Fruit fly (Drosophila melanogaster): ENCODE results near the gene sti.

The sti gene

DNA sequence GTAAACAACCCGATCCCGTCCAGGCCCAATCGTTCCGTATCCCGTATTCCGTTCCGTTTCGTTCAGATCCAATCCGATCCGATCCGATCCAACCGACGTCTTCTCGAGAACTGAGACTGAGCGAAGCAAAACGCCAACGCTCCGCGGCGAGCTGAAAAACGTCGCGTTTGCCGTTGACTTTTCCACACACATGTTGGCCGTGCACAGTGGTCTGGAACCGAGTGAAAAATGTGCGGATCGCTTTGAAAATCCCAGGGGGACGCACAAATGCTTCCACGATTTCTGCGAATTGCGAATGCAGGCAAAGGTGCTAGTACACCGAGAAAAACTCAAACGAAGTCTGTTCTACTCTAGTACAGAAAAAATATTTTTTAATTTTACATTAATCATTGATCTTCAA is 29.7 kb downstream of the sti start, which contains the start of gene CG10663:
CG10663 (minus strand) TSS at position 88 of the 400 bp plus-strand sequence.
- TF ChIP-seq Hr96 (GFP tag; optimal IDR thresholded peaks at IDR 0.05), result no peak

dm6 chr3L:12484464-12484863 is 30.2 kb downstream of the sti start:
- TF ChIP-seq CG11617 (GFP tag; optimal IDR thresholded peaks at IDR 0.05), result no peak
- TF ChIP-seq tj (GFP tag; optimal IDR thresholded peaks at IDR 0.05), result no peak
- TF ChIP-seq ovo (GFP tag; optimal IDR thresholded peaks at IDR 0.05), result no peak
- no peak for TF ChIP-seq CG33017 (tag; optimal IDR thresholded peaks at IDR 0.05)
- no peak for TF ChIP-seq toe (GFP tag; optimal IDR thresholded peaks at IDR 0.05)
- TF ChIP-seq kay (GFP tag; ENCODE audit: borderline replicate concordance), result no peak
- no peak for TF ChIP-seq CG7045 (GFP tag; optimal IDR thresholded peaks at IDR 0.05)
- no peak for TF ChIP-seq CG14711 (tag; optimal IDR thresholded peaks at IDR 0.05)
- TF ChIP-seq cnc (optimal IDR thresholded peaks at IDR 0.05), result no peak
- no peak for TF ChIP-seq CG7101 (tag; optimal IDR thresholded peaks at IDR 0.05)
- TF ChIP-seq Hr96 (GFP tag; optimal IDR thresholded peaks at IDR 0.05), result no peak
- TF ChIP-seq CG5204 (GFP tag; optimal IDR thresholded peaks at IDR 0.05), result no peak
- TF ChIP-seq pad (GFP tag; optimal IDR thresholded peaks at IDR 0.05), result no peak

- TF ChIP-seq cic (GFP tag; optimal IDR thresholded peaks at IDR 0.05) (no peak), bab1 (GFP tag; optimal IDR thresholded peaks at IDR 0.05) (peak; percentile 19), kay (GFP tag; ENCODE audit: borderline replicate concordance) (peak; percentile 21)
These were observed 31.7 kb downstream of the sti start for dm6 chr3L:12482917-12483316.

dm6 chr3L:12482246-12482645 is 32.4 kb downstream of the sti start, which contains the start of gene CG33725:
TSS of gene CG33725 (plus strand) at chr3L:12482609.
- TF ChIP-seq CG7101 (tag; optimal IDR thresholded peaks at IDR 0.05), result no peak
- no peak for TF ChIP-seq CG33017 (tag; optimal IDR thresholded peaks at IDR 0.05)
- no peak for TF ChIP-seq CG5204 (GFP tag; optimal IDR thresholded peaks at IDR 0.05)
- TF ChIP-seq CG12768 (GFP tag; optimal IDR thresholded peaks at IDR 0.05), result no peak
- no peak for TF ChIP-seq CG11617 (GFP tag; optimal IDR thresholded peaks at IDR 0.05)
- TF ChIP-seq CG1620 (GFP tag; optimal IDR thresholded peaks at IDR 0.05), result no peak
- no peak for TF ChIP-seq cnc (optimal IDR thresholded peaks at IDR 0.05)
- TF ChIP-seq tj (GFP tag; optimal IDR thresholded peaks at IDR 0.05), result no peak
- no peak for TF ChIP-seq CG14711 (tag; optimal IDR thresholded peaks at IDR 0.05)
- no peak for TF ChIP-seq kay (GFP tag; ENCODE audit: borderline replicate concordance)
- no peak for TF ChIP-seq Mnt (GFP tag; optimal IDR thresholded peaks at IDR 0.05)
- TF ChIP-seq Hr96 (GFP tag; optimal IDR thresholded peaks at IDR 0.05), result no peak
- TF ChIP-seq ovo (GFP tag; optimal IDR thresholded peaks at IDR 0.05), result no peak
- TF ChIP-seq Crg-1 (GFP tag; optimal IDR thresholded peaks at IDR 0.05), result no peak
- no peak for TF ChIP-seq Clk (GFP tag; optimal IDR thresholded peaks at IDR 0.05)
- no peak for TF ChIP-seq CG7045 (GFP tag; optimal IDR thresholded peaks at IDR 0.05)
- no peak for TF ChIP-seq cic (GFP tag; optimal IDR thresholded peaks at IDR 0.05)
- no peak for TF ChIP-seq bab1 (GFP tag; optimal IDR thresholded peaks at IDR 0.05)
- no peak for TF ChIP-seq toe (GFP tag; optimal IDR thresholded peaks at IDR 0.05)
- no peak for TF ChIP-seq pad (GFP tag; optimal IDR thresholded peaks at IDR 0.05)

DNA sequence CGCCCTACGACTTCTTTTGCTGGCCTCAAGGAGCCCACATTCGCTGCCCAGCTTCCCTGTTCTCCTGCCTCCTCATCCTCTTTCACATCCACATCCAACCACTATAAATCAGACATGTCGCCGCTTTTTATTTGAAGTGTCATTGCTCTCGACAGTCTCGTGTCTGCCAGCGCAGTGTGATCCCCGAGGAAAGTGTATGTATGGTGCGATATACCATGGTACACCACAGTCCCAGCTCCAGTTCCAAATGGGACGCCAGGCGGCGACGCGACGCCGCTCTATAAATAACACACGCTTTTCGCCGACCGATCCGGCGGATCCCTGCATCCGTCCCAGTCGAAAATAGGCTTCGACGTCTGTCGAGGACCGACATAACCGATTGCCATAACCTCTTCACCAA is 36.4 kb downstream of the sti start:
- TF ChIP-seq ovo (GFP tag; optimal IDR thresholded peaks at IDR 0.05) (no peak), Clk (GFP tag; optimal IDR thresholded peaks at IDR 0.05) (no peak), cic (GFP tag; optimal IDR thresholded peaks at IDR 0.05) (no peak), pad (GFP tag; optimal IDR thresholded peaks at IDR 0.05) (no peak), Hr96 (GFP tag; optimal IDR thresholded peaks at IDR 0.05) (no peak), CG7045 (GFP tag; optimal IDR thresholded peaks at IDR 0.05) (no peak), CG5204 (GFP tag; optimal IDR thresholded peaks at IDR 0.05) (no peak), Crg-1 (GFP tag; optimal IDR thresholded peaks at IDR 0.05) (no peak), CG33017 (tag; optimal IDR thresholded peaks at IDR 0.05) (no peak), CG14711 (tag; optimal IDR thresholded peaks at IDR 0.05) (no peak)

- TF ChIP-seq bab1 (GFP tag; optimal IDR thresholded peaks at IDR 0.05) (peak; percentile 15), CG7101 (tag; optimal IDR thresholded peaks at IDR 0.05) (no peak), Clk (GFP tag; optimal IDR thresholded peaks at IDR 0.05) (no peak)
These were observed 43.1 kb downstream of the sti start, which contains the start of gene CG10616 for dm6 chr3L:12471471-12471978. TSS of gene CG10616 (plus strand) at chr3L:12471728.

DNA sequence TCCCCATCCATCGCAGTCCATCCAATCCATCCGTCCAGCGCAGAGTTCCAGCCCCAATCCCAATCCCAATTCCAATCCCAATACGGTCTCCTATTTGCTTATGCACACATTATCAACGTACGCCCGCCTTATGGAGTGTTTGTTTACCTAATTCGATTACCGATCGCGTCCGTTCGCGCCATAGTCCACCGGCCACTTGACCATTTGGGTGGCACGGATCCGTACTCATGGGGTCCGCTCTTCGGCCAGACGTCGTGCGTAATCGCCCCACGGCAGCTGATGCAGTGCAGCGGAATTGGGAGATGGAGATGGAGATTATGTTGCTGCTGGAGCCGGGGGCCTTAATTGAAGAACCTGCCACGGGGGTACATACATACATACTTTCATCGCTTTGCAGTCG is 44.1 kb downstream of the sti start:
- no peak for TF ChIP-seq CG11617 (GFP tag; optimal IDR thresholded peaks at IDR 0.05)
- TF ChIP-seq CG7045 (GFP tag; optimal IDR thresholded peaks at IDR 0.05), result no peak
- TF ChIP-seq Mnt (GFP tag; optimal IDR thresholded peaks at IDR 0.05), result no peak
- TF ChIP-seq pad (GFP tag; optimal IDR thresholded peaks at IDR 0.05), result no peak
- TF ChIP-seq cic (GFP tag; optimal IDR thresholded peaks at IDR 0.05), result no peak
- TF ChIP-seq bab1 (GFP tag; optimal IDR thresholded peaks at IDR 0.05), result no peak
- TF ChIP-seq CG7101 (tag; optimal IDR thresholded peaks at IDR 0.05), result no peak
- no peak for TF ChIP-seq cnc (optimal IDR thresholded peaks at IDR 0.05)
- no peak for TF ChIP-seq tj (GFP tag; optimal IDR thresholded peaks at IDR 0.05)
- no peak for TF ChIP-seq kay (GFP tag; ENCODE audit: borderline replicate concordance)

- TF ChIP-seq toe (GFP tag; optimal IDR thresholded peaks at IDR 0.05) (no peak), Clk (GFP tag; optimal IDR thresholded peaks at IDR 0.05) (no peak), CG33017 (tag; optimal IDR thresholded peaks at IDR 0.05) (no peak), CG5204 (GFP tag; optimal IDR thresholded peaks at IDR 0.05) (no peak), pad (GFP tag; optimal IDR thresholded peaks at IDR 0.05) (no peak), tj (GFP tag; optimal IDR thresholded peaks at IDR 0.05) (no peak), cnc (optimal IDR thresholded peaks at IDR 0.05) (no peak), CG7101 (tag; optimal IDR thresholded peaks at IDR 0.05) (no peak), Mnt (GFP tag; optimal IDR thresholded peaks at IDR 0.05) (no peak), kay (GFP tag; ENCODE audit: borderline replicate concordance) (no peak), Crg-1 (GFP tag; optimal IDR thresholded peaks at IDR 0.05) (no peak), bab1 (GFP tag; optimal IDR thresholded peaks at IDR 0.05) (no peak), CG12768 (GFP tag; optimal IDR thresholded peaks at IDR 0.05) (no peak), Hr96 (GFP tag; optimal IDR thresholded peaks at IDR 0.05) (no peak), CG1620 (GFP tag; optimal IDR thresholded peaks at IDR 0.05) (no peak), CG14711 (tag; optimal IDR thresholded peaks at IDR 0.05) (no peak), cic (GFP tag; optimal IDR thresholded peaks at IDR 0.05) (no peak), CG11617 (GFP tag; optimal IDR thresholded peaks at IDR 0.05) (no peak)
These were observed 44.9 kb downstream of the sti start, which contains the start of gene CG32102 for dm6 chr3L:12469684-12470083. TSS of gene CG32102 (minus strand) at chr3L:12469784.

Data from whole organism, adult.